Worm (Caenorhabditis elegans) whole organism, L4 larva: ENCODE measurements around the gene rde-4.
A peak's percentile ranks its signal among the peaks of the same experiment; 100 is the strongest.

Experiments
- F26F4.8 ChIP-seq: fragments of 200-800 bp; sonication (Bioruptor generic); conservative IDR thresholded peaks from 2 replicates; pipeline ENCODE4 v1.3.6; 2022; ENCODE audit warnings: missing genetic modification characterization, missing compliant biosample characterization
- T20F7.1 ChIP-seq: fragments of 200-800 bp; sonication (Bioruptor generic); optimal IDR thresholded peaks from 2 replicates; lab custom pipeline; 2018; ENCODE audit warnings: mild to moderate bottlenecking, missing genetic modification characterization, missing compliant biosample characterization
- T26A8.4 ChIP-seq: fragments of 200-800 bp; sonication (Bioruptor generic); IDR thresholded peaks from 2 replicates; pipeline ENCODE4 v1.3.6; 2022; ENCODE audit warnings: missing genetic modification characterization, missing compliant biosample characterization
- Y5F2A.4 ChIP-seq: fragments of 200-800 bp; sonication (Bioruptor generic); optimal IDR thresholded peaks from 2 replicates; lab custom pipeline; 2018; ENCODE audit warnings: mild to moderate bottlenecking, missing genetic modification characterization, missing compliant biosample characterization
- ZK337.2 ChIP-seq: fragments of 200-800 bp; sonication (Bioruptor generic); IDR thresholded peaks from 2 replicates; pipeline ENCODE4 v1.3.6; 2022; ENCODE audit warnings: missing genetic modification reagents, missing genetic modification characterization, missing compliant biosample characterization
- aly-2 ChIP-seq: sonication (generic microtip); optimal IDR thresholded peaks from 2 replicates; lab custom pipeline; 2018; ENCODE audit warnings: missing biosample characterization, missing genetic modification characterization
- arid-1 ChIP-seq: fragments of 200-800 bp; sonication (Bioruptor generic); conservative IDR thresholded peaks from 2 replicates; pipeline ENCODE4 v1.3.6; 2022; ENCODE audit warnings: missing genetic modification reagents, missing genetic modification characterization, missing compliant biosample characterization
- ceh-20 ChIP-seq: fragments of 200-800 bp; sonication (Bioruptor generic); IDR thresholded peaks from 2 replicates; pipeline ENCODE4 v1.3.6; 2022; ENCODE audit warnings: missing genetic modification reagents, missing genetic modification characterization, missing compliant biosample characterization
- ceh-28 ChIP-seq: fragments of 150-350 bp; optimal IDR thresholded peaks from 2 replicates; lab custom pipeline; 2014; ENCODE audit warnings: missing biosample characterization, missing genetic modification reagents, missing genetic modification characterization
- ceh-62 ChIP-seq: sonication (generic microtip); optimal IDR thresholded peaks from 2 replicates; lab custom pipeline; 2017; ENCODE audit warnings: missing biosample characterization, missing genetic modification characterization
- ceh-82 ChIP-seq: sonication (generic microtip); optimal IDR thresholded peaks from 2 replicates; lab custom pipeline; 2017; ENCODE audit warnings: missing biosample characterization, missing genetic modification characterization
- cey-2 ChIP-seq: sonication (generic microtip); optimal IDR thresholded peaks from 3 replicates; lab custom pipeline; 2017; ENCODE audit warnings: missing genetic modification characterization, mild to moderate bottlenecking, missing compliant biosample characterization, antibody characterized with exemption, borderline replicate concordance; ENCODE audit not compliant: insufficient read depth
- ctbp-1 ChIP-seq: fragments of 200-800 bp; sonication (Bioruptor generic); IDR thresholded peaks from 2 replicates; pipeline ENCODE4 v1.3.6; 2022; ENCODE audit warnings: missing genetic modification reagents, missing genetic modification characterization, missing compliant biosample characterization
- daf-12 ChIP-seq: fragments of 150-350 bp; optimal IDR thresholded peaks from 2 replicates; lab custom pipeline; 2014; ENCODE audit warnings: missing biosample characterization, missing genetic modification reagents, missing genetic modification characterization
- daf-16 ChIP-seq, 3 experiments: sonication (generic microtip); optimal IDR thresholded peaks; 2 replicates each; lab custom pipeline; 2016 to 2017; ENCODE audit warnings: missing genetic modification characterization in 3 of 3, missing genetic modification reagents in 3 of 3, mild to moderate bottlenecking in 2 of 3, missing compliant biosample characterization in 2 of 3, missing biosample characterization in 1 of 3, moderate library complexity in 1 of 3
- daf-8 ChIP-seq: fragments of 200-800 bp; sonication (Bioruptor generic); IDR thresholded peaks from 2 replicates; pipeline ENCODE4 v1.3.6; 2022; ENCODE audit warnings: missing genetic modification characterization, missing compliant biosample characterization
- dmd-6 ChIP-seq: fragments of 200-800 bp; sonication (Bioruptor generic); IDR thresholded peaks from 2 replicates; pipeline ENCODE4 v1.3.6; 2022; ENCODE audit warnings: missing genetic modification reagents, missing genetic modification characterization, missing compliant biosample characterization
- duxl-1 ChIP-seq: sonication (generic microtip); optimal IDR thresholded peaks from 2 replicates; lab custom pipeline; 2016; ENCODE audit warnings: mild to moderate bottlenecking, missing genetic modification characterization, moderate library complexity, missing compliant biosample characterization; ENCODE audit not compliant: poor library complexity
- egl-43 ChIP-seq: fragments of 200-800 bp; sonication (Bioruptor generic); IDR thresholded peaks from 2 replicates; pipeline ENCODE4 v1.3.6; 2022; ENCODE audit warnings: missing genetic modification reagents, missing genetic modification characterization, missing compliant biosample characterization
- fkh-10 ChIP-seq: fragments of 150-350 bp; optimal IDR thresholded peaks from 2 replicates; lab custom pipeline; 2014; ENCODE audit warnings: missing biosample characterization, missing genetic modification reagents, missing genetic modification characterization
- fos-1 ChIP-seq: fragments of 150-350 bp; optimal IDR thresholded peaks from 2 replicates; lab custom pipeline; 2014; ENCODE audit warnings: missing biosample characterization, missing genetic modification characterization
- hlh-11 ChIP-seq: fragments of 200-800 bp; sonication (Bioruptor generic); optimal IDR thresholded peaks from 2 replicates; lab custom pipeline; 2018; ENCODE audit warnings: mild to moderate bottlenecking, missing genetic modification characterization, missing compliant biosample characterization
- hlh-30 ChIP-seq: sonication (generic microtip); optimal IDR thresholded peaks from 2 replicates; lab custom pipeline; 2017; ENCODE audit warnings: antibody characterized with exemption, mild to moderate bottlenecking, missing genetic modification characterization, missing compliant biosample characterization; ENCODE audit not compliant: insufficient read depth
- hmg-1.1 ChIP-seq: fragments of 200-800 bp; sonication (Bioruptor generic); IDR thresholded peaks from 2 replicates; pipeline ENCODE4 v1.3.6; 2022; ENCODE audit warnings: missing genetic modification reagents, missing genetic modification characterization, missing compliant biosample characterization
- jun-1 ChIP-seq: fragments of 150-350 bp; optimal IDR thresholded peaks from 2 replicates; lab custom pipeline; 2014; ENCODE audit warnings: missing biosample characterization, missing genetic modification reagents, missing genetic modification characterization
- lim-7 ChIP-seq: fragments of 200-800 bp; sonication (Bioruptor generic); IDR thresholded peaks from 2 replicates; pipeline ENCODE4 v1.3.6; 2022; ENCODE audit warnings: missing genetic modification characterization, missing compliant biosample characterization
- lin-1 ChIP-seq: fragments of 200-800 bp; sonication (Bioruptor generic); IDR thresholded peaks from 2 replicates; pipeline ENCODE4 v1.3.6; 2022; ENCODE audit warnings: missing genetic modification reagents, missing genetic modification characterization, missing compliant biosample characterization
- lin-13 ChIP-seq: fragments of 150-350 bp; optimal IDR thresholded peaks from 2 replicates; lab custom pipeline; 2014; ENCODE audit warnings: missing biosample characterization, missing genetic modification reagents, missing genetic modification characterization
- lin-38 ChIP-seq: fragments of 200-800 bp; sonication (Bioruptor generic); IDR thresholded peaks from 2 replicates; pipeline ENCODE4 v1.3.6; 2022; ENCODE audit warnings: missing genetic modification reagents, missing genetic modification characterization, missing compliant biosample characterization
- mdl-1 ChIP-seq, 2 experiments: fragments of 150-350 bp in 1 of 2; sonication (generic microtip) in 1 of 2; optimal IDR thresholded peaks; 2 replicates each; lab custom pipeline; 2014 to 2017; ENCODE audit warnings: missing biosample characterization in 2 of 2, missing genetic modification characterization in 2 of 2
- mxl-3 ChIP-seq: fragments of 200-800 bp; sonication (Bioruptor generic); optimal IDR thresholded peaks from 2 replicates; lab custom pipeline; 2018; ENCODE audit warnings: mild to moderate bottlenecking, missing genetic modification characterization, missing compliant biosample characterization
- nhr-102 ChIP-seq: sonication (generic microtip); optimal IDR thresholded peaks from 2 replicates; lab custom pipeline; 2016; ENCODE audit warnings: mild to moderate bottlenecking, missing genetic modification characterization, moderate library complexity, missing compliant biosample characterization
- nhr-111 ChIP-seq: fragments of 200-800 bp; sonication (Bioruptor generic); optimal IDR thresholded peaks from 2 replicates; lab custom pipeline; 2018; ENCODE audit warnings: mild to moderate bottlenecking, missing genetic modification characterization, missing compliant biosample characterization
- nhr-237 ChIP-seq: sonication (generic microtip); optimal IDR thresholded peaks from 2 replicates; lab custom pipeline; 2017; ENCODE audit warnings: missing biosample characterization, missing genetic modification characterization
- nhr-25 ChIP-seq: sonication (generic microtip); optimal IDR thresholded peaks from 2 replicates; lab custom pipeline; 2017; ENCODE audit warnings: missing genetic modification characterization, mild to moderate bottlenecking, missing compliant biosample characterization, antibody characterized with exemption, moderate library complexity, borderline replicate concordance; ENCODE audit not compliant: insufficient read depth
- nhr-28 ChIP-seq: fragments of 150-350 bp; optimal IDR thresholded peaks from 2 replicates; lab custom pipeline; 2014; ENCODE audit warnings: missing biosample characterization, missing genetic modification characterization
- nhr-41 ChIP-seq: fragments of 200-800 bp; sonication (Bioruptor generic); IDR thresholded peaks from 2 replicates; pipeline ENCODE4 v1.3.6; 2022; ENCODE audit warnings: missing genetic modification reagents, missing genetic modification characterization, missing compliant biosample characterization
- nhr-48 ChIP-seq: sonication (generic microtip); optimal IDR thresholded peaks from 2 replicates; lab custom pipeline; 2016; ENCODE audit warnings: mild to moderate bottlenecking, missing genetic modification characterization, missing compliant biosample characterization
- nhr-76 ChIP-seq: fragments of 150-350 bp; optimal IDR thresholded peaks from 2 replicates; lab custom pipeline; 2014; ENCODE audit warnings: missing biosample characterization, missing genetic modification characterization
- pha-4 ChIP-seq, 2 experiments: fragments of 150-350 bp in 1 of 2; fragments of 200-800 bp in 1 of 2; sonication (Bioruptor generic) in 1 of 2; IDR thresholded peaks in 1 of 2; optimal IDR thresholded peaks in 1 of 2; 2 replicates each; pipeline versions ENCODE4 v1.3.6 to Lab custom; 2014 to 2022; ENCODE audit warnings: missing genetic modification characterization in 2 of 2, missing genetic modification reagents in 2 of 2, missing biosample characterization in 1 of 2, missing compliant biosample characterization in 1 of 2
- pqm-1 ChIP-seq: sonication (generic microtip); optimal IDR thresholded peaks from 2 replicates; lab custom pipeline; 2017; ENCODE audit warnings: missing biosample characterization, missing genetic modification characterization
- rbr-2 ChIP-seq: sonication (generic microtip); optimal IDR thresholded peaks from 2 replicates; lab custom pipeline; 2016; ENCODE audit warnings: missing genotype, missing genetic modification characterization, missing compliant biosample characterization
- saeg-2 ChIP-seq: fragments of 200-800 bp; sonication (Bioruptor generic); IDR thresholded peaks from 2 replicates; pipeline ENCODE4 v1.3.6; 2022; ENCODE audit warnings: missing genetic modification reagents, missing genetic modification characterization, missing compliant biosample characterization
- skn-1 ChIP-seq: fragments of 150-350 bp; optimal IDR thresholded peaks from 2 replicates; lab custom pipeline; 2014; ENCODE audit warnings: missing biosample characterization, missing genetic modification characterization
- tag-97 ChIP-seq: fragments of 200-800 bp; sonication (Bioruptor generic); IDR thresholded peaks from 2 replicates; pipeline ENCODE4 v1.3.6; 2022; ENCODE audit warnings: missing genetic modification characterization, missing compliant biosample characterization
- tra-1 ChIP-seq: fragments of 200-800 bp; sonication (Bioruptor generic); IDR thresholded peaks from 2 replicates; pipeline ENCODE4 v1.3.6; 2022; ENCODE audit warnings: missing genetic modification reagents, missing genetic modification characterization, missing compliant biosample characterization
- zag-1 ChIP-seq: fragments of 150-350 bp; optimal IDR thresholded peaks from 2 replicates; lab custom pipeline; 2014; ENCODE audit warnings: missing biosample characterization, missing genetic modification characterization
- zfp-3 ChIP-seq: fragments of 200-800 bp; sonication (Bioruptor generic); conservative IDR thresholded peaks from 2 replicates; pipeline ENCODE4 v1.3.6; 2022; ENCODE audit warnings: missing genetic modification reagents, missing genetic modification characterization, missing compliant biosample characterization
- zip-2 ChIP-seq: fragments of 150-350 bp; optimal IDR thresholded peaks from 2 replicates; lab custom pipeline; 2014; ENCODE audit warnings: missing biosample characterization, missing genetic modification characterization

rde-4 gene

DNA sequence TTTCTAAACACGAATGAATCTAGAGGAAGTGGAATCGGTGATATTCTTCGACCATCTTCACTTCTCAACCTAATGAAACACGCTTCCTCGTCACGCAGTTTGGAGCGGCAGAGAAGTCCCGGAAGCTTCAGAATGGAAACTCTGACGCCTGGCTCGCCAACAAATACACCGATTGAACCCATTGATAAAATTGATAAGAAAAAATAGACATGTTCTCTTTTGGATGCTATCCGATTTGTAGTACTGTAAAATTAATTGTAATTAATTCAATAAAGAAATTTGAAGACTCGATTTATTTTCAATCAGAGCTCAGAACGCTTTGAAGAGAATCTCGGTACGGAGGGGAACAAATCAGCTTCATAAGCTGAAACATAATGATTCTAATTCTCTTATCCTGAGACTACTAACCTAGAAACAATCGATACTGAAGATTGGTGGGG, 3.9 kb downstream of the rde-4 start (continued):
- TF ChIP-seq dmd-6 (GFP tag; lab: Robert Waterston, UW): peak; percentile 59
- TF ChIP-seq lin-38: peak; percentile 75
- TF ChIP-seq ceh-28 (tag; lab: Kevin White, UChicago): no peak
- TF ChIP-seq hmg-1.1: peak; percentile 43; the same call in 1 of the 2 replicates
- peak; percentile 79 for TF ChIP-seq egl-43 (GFP tag; lab: Robert Waterston, UW)
- no peak for TF ChIP-seq nhr-28
- no peak for TF ChIP-seq tag-97 (GFP tag; lab: Robert Waterston, UW)
- TF ChIP-seq zip-2 (tag; lab: Kevin White, UChicago): peak; percentile 45
- TF ChIP-seq nhr-237 (tag; lab: Kevin White, UChicago): no peak
- no peak for TF ChIP-seq fkh-10 (GFP tag; lab: Kevin White, UChicago)
- TF ChIP-seq ZK337.2 (GFP tag; lab: Robert Waterston, UW): 0 out of 2 replicates have a peak, but pooled peaks have one; percentile 25
- TF ChIP-seq daf-16 (GFP tag; optimal IDR thresholded peaks at IDR 0.05; lab: Kevin White, UChicago): peak; percentile 40 to 51
- TF ChIP-seq daf-16 (tag; optimal IDR thresholded peaks at IDR 0.05; lab: Kevin White, UChicago): peak; percentile 69
- TF ChIP-seq pqm-1 (tag; lab: Kevin White, UChicago): no peak
- peak; percentile 91 for TF ChIP-seq T26A8.4
- peak; percentile 83 for TF ChIP-seq pha-4 (GFP tag; IDR thresholded peaks at IDR 0.05; lab: Robert Waterston, UW)
- TF ChIP-seq pha-4 (tag; optimal IDR thresholded peaks at IDR 0.05; lab: Kevin White, UChicago): no peak
- TF ChIP-seq skn-1 (tag; lab: Kevin White, UChicago): no peak
- TF ChIP-seq lin-1 (GFP tag; lab: Robert Waterston, UW): peak; percentile 61; the same call in 1 of the 2 replicates
- TF ChIP-seq ceh-20 (GFP tag; lab: Robert Waterston, UW): peak; percentile 58; the same call in 1 of the 2 replicates
- TF ChIP-seq aly-2: no peak
- TF ChIP-seq lin-13 (GFP tag; lab: Kevin White, UChicago): peak; percentile 43
- peak; percentile 2 for TF ChIP-seq Y5F2A.4 (GFP tag; lab: Kevin White, UChicago)
- TF ChIP-seq T20F7.1 (GFP tag; lab: Kevin White, UChicago): no peak
- peak; percentile 69 for TF ChIP-seq nhr-25
- 0 out of 2 replicates have a peak, but pooled peaks have one; percentile 19 for TF ChIP-seq nhr-41 (GFP tag; lab: Robert Waterston, UW)
- no peak for TF ChIP-seq mdl-1 (tag; optimal IDR thresholded peaks at IDR 0.05; lab: Kevin White, UChicago)
- TF ChIP-seq lim-7 (GFP tag; lab: Robert Waterston, UW): 0 out of 2 replicates have a peak, but pooled peaks have one; percentile 32
- peak; percentile 79 for TF ChIP-seq nhr-102 (tag; lab: Kevin White, UChicago)
- peak; percentile 74 for TF ChIP-seq hlh-11 (tag; lab: Kevin White, UChicago)
- TF ChIP-seq zag-1: no peak
- peak; percentile 70 for TF ChIP-seq arid-1 (GFP tag; lab: Robert Waterston, UW)
- TF ChIP-seq ceh-82 (tag; lab: Kevin White, UChicago): no peak
- TF ChIP-seq nhr-111 (GFP tag; lab: Kevin White, UChicago): no peak
- peak; percentile 17 for TF ChIP-seq rbr-2
- no peak for TF ChIP-seq daf-8 (GFP tag; lab: Robert Waterston, UW)
- peak; percentile 40 for TF ChIP-seq duxl-1
- TF ChIP-seq fos-1 (tag; lab: Kevin White, UChicago): peak; percentile 32
- 0 out of 2 replicates have a peak, but pooled peaks have one; percentile 43 for TF ChIP-seq saeg-2 (GFP tag; lab: Robert Waterston, UW)
- 0 out of 2 replicates have a peak, but pooled peaks have one; percentile 56 for TF ChIP-seq ctbp-1 (GFP tag; lab: Robert Waterston, UW)
- TF ChIP-seq jun-1 (tag; lab: Kevin White, UChicago): peak; percentile 49
- no peak for TF ChIP-seq nhr-76 (tag; lab: Kevin White, UChicago)
- no peak for TF ChIP-seq ceh-62 (tag; lab: Kevin White, UChicago)
- 0 out of 2 replicates have a peak, but pooled peaks have one; percentile 48 for TF ChIP-seq F26F4.8 (GFP tag; lab: Robert Waterston, UW)
- no peak for TF ChIP-seq cey-2 (tag; lab: Kevin White, UChicago)
- TF ChIP-seq tra-1 (GFP tag; lab: Robert Waterston, UW): peak; percentile 50
- TF ChIP-seq mxl-3 (GFP tag; lab: Kevin White, UChicago): no peak
- TF ChIP-seq hlh-30 (tag; lab: Kevin White, UChicago): peak; percentile 58
- no peak for TF ChIP-seq daf-12 (tag; lab: Kevin White, UChicago)
- TF ChIP-seq zfp-3: peak; percentile 99
- peak; percentile 65 for TF ChIP-seq nhr-48 (tag; lab: Kevin White, UChicago)
